Worm (Caenorhabditis elegans): ENCODE measurements around the gene math-38.

DNA sequence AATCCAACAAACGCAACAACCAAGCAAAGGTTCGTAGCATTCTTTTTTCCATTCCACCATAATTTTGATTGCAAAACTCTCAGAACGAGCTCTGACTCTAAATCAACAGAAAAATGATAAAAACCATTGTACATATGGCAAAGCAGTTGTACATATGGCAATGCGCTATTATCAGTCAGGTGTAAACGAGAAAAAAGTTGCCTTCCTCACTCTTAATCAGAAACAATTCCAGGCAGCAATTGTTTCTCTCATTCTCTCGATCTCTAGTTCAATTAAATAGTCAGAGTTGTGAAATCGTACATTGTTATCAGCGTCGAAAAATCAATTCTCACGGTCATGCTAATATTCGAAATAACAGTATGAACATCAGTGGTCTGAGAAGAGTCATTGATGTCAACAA, 42.0 kb upstream of the math-38 start:
- TF ChIP-seq ama-1 (optimal IDR thresholded peaks at IDR 0.05) (no peak), fkh-6 (tag; optimal IDR thresholded peaks at IDR 0.05) (no peak), nhr-11 (tag; optimal IDR thresholded peaks at IDR 0.05) (no peak), ceh-6 (GFP tag; optimal IDR thresholded peaks at IDR 0.05) (no peak), fkh-10 (GFP tag; optimal IDR thresholded peaks at IDR 0.05) (no peak), gmeb-2 (tag; optimal IDR thresholded peaks at IDR 0.05) (no peak), F13H6.1 (tag; optimal IDR thresholded peaks at IDR 0.05) (no peak), tbx-2 (tag; optimal IDR thresholded peaks at IDR 0.05) (no peak), pax-1 (tag; optimal IDR thresholded peaks at IDR 0.05) (no peak), hlh-8 (tag; optimal IDR thresholded peaks at IDR 0.05) (no peak), unc-86 (tag; optimal IDR thresholded peaks at IDR 0.05) (no peak), pha-4 (tag; optimal IDR thresholded peaks at IDR 0.05) (no peak)
